Fruit fly (Drosophila melanogaster): ENCODE results near the gene CG1105.

Gene CG1105

dm6 chr3R:7089522-7090336, 22.8 kb upstream of the CG1105 start (continued):
- TF ChIP-seq nerfin-1 (tag; optimal IDR thresholded peaks at IDR 0.05) (peak; percentile 67), bbx (GFP tag; IDR thresholded peaks at IDR 0.05; ENCODE audit: partially characterized antibody) (peak; percentile 36; the same call in 1 of the 2 replicates), YL-1 (GFP tag; optimal IDR thresholded peaks at IDR 0.05) (peak; percentile 17), CG11696 (GFP tag; IDR thresholded peaks at IDR 0.05) (no peak), CG8944 (GFP tag; optimal IDR thresholded peaks at IDR 0.05) (no peak), D19B (GFP tag; optimal IDR thresholded peaks at IDR 0.05) (no peak), vnd (GFP tag; IDR thresholded peaks at IDR 0.05; ENCODE audit: partially characterized antibody) (no peak), onecut (GFP tag; IDR thresholded peaks at IDR 0.05) (peak; percentile 62; the same call in 1 of the 2 replicates), ac (GFP tag; optimal IDR thresholded peaks at IDR 0.05) (peak; percentile 79), CG8478 (optimal IDR thresholded peaks at IDR 0.05) (no peak), so (GFP tag; IDR thresholded peaks at IDR 0.05) (peak; percentile 43; the same call in 2 of the 3 replicates), CG14667 (GFP tag; IDR thresholded peaks at IDR 0.05) (no peak), CG30431 (GFP tag; optimal IDR thresholded peaks at IDR 0.05) (no peak), Side (GFP tag; optimal IDR thresholded peaks at IDR 0.05) (no peak), Deaf1 (tag; optimal IDR thresholded peaks at IDR 0.05) (no peak), sens (GFP tag) (peak; percentile 78), CG6765 (GFP tag; optimal IDR thresholded peaks at IDR 0.05) (peak; percentile 21), CG18619 (GFP tag; optimal IDR thresholded peaks at IDR 0.05) (no peak), CG1647 (GFP tag; optimal IDR thresholded peaks at IDR 0.05) (no peak), Fer1 (GFP tag; optimal IDR thresholded peaks at IDR 0.05) (no peak), schlank (tag; optimal IDR thresholded peaks at IDR 0.05) (no peak), stc (GFP tag; IDR thresholded peaks at IDR 0.05) (no peak), bigmax (GFP tag; optimal IDR thresholded peaks at IDR 0.05) (peak; percentile 97), al (GFP tag; IDR thresholded peaks at IDR 0.05) (no peak), CG8290 (GFP tag; optimal IDR thresholded peaks at IDR 0.05) (no peak), CG8290 (tag; optimal IDR thresholded peaks at IDR 0.05) (no peak), Doc3 (GFP tag; IDR thresholded peaks at IDR 0.05; ENCODE audit: partially characterized antibody) (no peak), Sry-β (GFP tag; optimal IDR thresholded peaks at IDR 0.05) (no peak), Nf-YB (GFP tag; optimal IDR thresholded peaks at IDR 0.05) (no peak), CG13296 (GFP tag; optimal IDR thresholded peaks at IDR 0.05) (no peak), sob (GFP tag; IDR thresholded peaks at IDR 0.05) (no peak), sisA (GFP tag; IDR thresholded peaks at IDR 0.05) (no peak), Scr (GFP tag; IDR thresholded peaks at IDR 0.05; ENCODE audit: partially characterized antibody) (no peak), HLHmδ (GFP tag; optimal IDR thresholded peaks at IDR 0.05) (peak; percentile 61), ase (GFP tag; IDR thresholded peaks at IDR 0.05) (no peak), corto (GFP tag; optimal IDR thresholded peaks at IDR 0.05) (peak; percentile 56), Ptx1 (GFP tag; IDR thresholded peaks at IDR 0.05) (no peak), rib (GFP tag; IDR thresholded peaks at IDR 0.05) (peak; percentile 46; the same call in 1 of the 2 replicates), dm (GFP tag; optimal IDR thresholded peaks at IDR 0.05) (peak; percentile 3), Ets65A (GFP tag) (no peak), sr (GFP tag; IDR thresholded peaks at IDR 0.05) (peak; percentile 93), ham (GFP tag; IDR thresholded peaks at IDR 0.05) (no peak), gcm2 (GFP tag; optimal IDR thresholded peaks at IDR 0.05) (no peak), Opbp (GFP tag; IDR thresholded peaks at IDR 0.05; ENCODE audit: partially characterized antibody) (no peak), CG34422 (GFP tag; IDR thresholded peaks at IDR 0.05) (peak; percentile 70; the same call in 1 of the 3 replicates), CG15073 (GFP tag; optimal IDR thresholded peaks at IDR 0.05) (no peak), CG10431 (GFP tag; optimal IDR thresholded peaks at IDR 0.05) (peak; percentile 34), pum (GFP tag; optimal IDR thresholded peaks at IDR 0.05) (no peak), pzg (GFP tag; optimal IDR thresholded peaks at IDR 0.05) (no peak), slou (GFP tag; optimal IDR thresholded peaks at IDR 0.05) (no peak), caup (GFP tag; optimal IDR thresholded peaks at IDR 0.05; ENCODE audit: severe bottlenecking) (peak; percentile 3)
